Worm (Caenorhabditis elegans) whole organism, L1 larva: ENCODE measurements around the gene mca-3.

Experiments used
- C16A3.4 ChIP-seq: fragments of 150-350 bp; optimal IDR thresholded peaks from 2 replicates; lab custom pipeline; 2014; ENCODE audit warnings: missing biosample characterization, missing genetic modification characterization
- C34B4.2 ChIP-seq: sonication (generic microtip); optimal IDR thresholded peaks from 2 replicates; lab custom pipeline; 2017; ENCODE audit warnings: mild to moderate bottlenecking, missing genetic modification characterization, missing compliant biosample characterization
- F16B12.6 ChIP-seq: fragments of 150-350 bp; optimal IDR thresholded peaks from 2 replicates; lab custom pipeline; 2014; ENCODE audit warnings: missing biosample characterization, missing genetic modification characterization
- Y116A8C.19 ChIP-seq: sonication (generic microtip); optimal IDR thresholded peaks from 2 replicates; lab custom pipeline; 2016; ENCODE audit warnings: missing compliant biosample characterization, missing genetic modification characterization, borderline replicate concordance
- aha-1 ChIP-seq: fragments of 150-350 bp; optimal IDR thresholded peaks from 2 replicates; lab custom pipeline; 2014; ENCODE audit warnings: missing biosample characterization, missing genetic modification characterization
- alr-1 ChIP-seq: fragments of 200-800 bp; sonication (Bioruptor generic); optimal IDR thresholded peaks from 2 replicates; lab custom pipeline; 2018; ENCODE audit warnings: borderline replicate concordance, mild to moderate bottlenecking, missing genetic modification characterization, missing compliant biosample characterization
- aly-2 ChIP-seq: fragments of 150-350 bp; optimal IDR thresholded peaks from 2 replicates; lab custom pipeline; 2014; ENCODE audit warnings: missing biosample characterization, missing genetic modification characterization
- blmp-1 ChIP-seq: fragments of 150-350 bp; optimal IDR thresholded peaks from 2 replicates; lab custom pipeline; 2014; ENCODE audit warnings: missing biosample characterization, missing genetic modification characterization
- ceh-63 ChIP-seq: fragments of 200-800 bp; sonication (Bioruptor generic); optimal IDR thresholded peaks from 2 replicates; lab custom pipeline; 2018; ENCODE audit warnings: mild to moderate bottlenecking, missing genetic modification characterization, missing compliant biosample characterization
- ceh-8 ChIP-seq: fragments of 200-800 bp; sonication (Bioruptor generic); optimal IDR thresholded peaks from 2 replicates; lab custom pipeline; 2018; ENCODE audit warnings: mild to moderate bottlenecking, missing genetic modification characterization, moderate library complexity, missing compliant biosample characterization
- ceh-82 ChIP-seq, 3 experiments: fragments of 150-350 bp in 1 of 3; sonication (generic microtip) in 2 of 3; optimal IDR thresholded peaks; 2 replicates each; lab custom pipeline; 2014 to 2017; ENCODE audit warnings: missing biosample characterization in 3 of 3, missing genetic modification characterization in 3 of 3
- ceh-88 ChIP-seq: fragments of 200-800 bp; sonication (Bioruptor generic); IDR thresholded peaks from 2 replicates; pipeline ENCODE4 v1.3.6; 2022; ENCODE audit warnings: missing genetic modification characterization, missing compliant biosample characterization
- ceh-90 ChIP-seq: sonication (generic microtip); optimal IDR thresholded peaks from 2 replicates; lab custom pipeline; 2016; ENCODE audit warnings: missing genetic modification characterization, missing compliant biosample characterization
- efl-1 ChIP-seq, 4 experiments: fragments of 150-350 bp; optimal IDR thresholded peaks in 3 of 4; peaks in 1 of 4; 1 replicate in 1 of 4; 2 replicates in 3 of 4; lab custom pipeline; 2014; ENCODE audit warnings: missing biosample characterization in 2 of 4, missing genetic modification characterization in 2 of 4, missing genetic modification reagents in 2 of 4
- efl-3 ChIP-seq: fragments of 200-800 bp; sonication (Bioruptor generic); optimal IDR thresholded peaks from 2 replicates; lab custom pipeline; 2018; ENCODE audit warnings: mild to moderate bottlenecking, missing genetic modification characterization, missing compliant biosample characterization
- egl-13 ChIP-seq: sonication (generic microtip); optimal IDR thresholded peaks from 2 replicates; lab custom pipeline; 2016; ENCODE audit warnings: missing genotype, missing genetic modification reagents, missing genetic modification characterization, missing compliant biosample characterization
- egl-27 ChIP-seq, 2 experiments: fragments of 150-350 bp in 1 of 2; sonication (generic microtip); optimal IDR thresholded peaks; 3 replicates each; lab custom pipeline; 2017 to 2018; ENCODE audit warnings: missing biosample characterization in 2 of 2, missing genetic modification characterization in 2 of 2, missing genetic modification reagents in 2 of 2
- elt-2 ChIP-seq: sonication (generic microtip); optimal IDR thresholded peaks from 2 replicates; lab custom pipeline; 2016; ENCODE audit warnings: missing genetic modification characterization, mild to moderate bottlenecking, inconsistent platforms, missing compliant biosample characterization, missing genetic modification reagents
- ets-5 ChIP-seq: fragments of 200-800 bp; sonication (Bioruptor generic); IDR thresholded peaks from 2 replicates; pipeline ENCODE4 v1.3.6; 2022; ENCODE audit warnings: missing genetic modification characterization, missing compliant biosample characterization
- fkh-10 ChIP-seq: sonication (generic microtip); optimal IDR thresholded peaks from 2 replicates; lab custom pipeline; 2017; ENCODE audit warnings: missing biosample characterization, missing genetic modification reagents, missing genetic modification characterization
- fkh-4 ChIP-seq: sonication (generic microtip); optimal IDR thresholded peaks from 2 replicates; lab custom pipeline; 2016; ENCODE audit warnings: missing compliant biosample characterization, missing genetic modification characterization, borderline replicate concordance
- fkh-8 ChIP-seq: sonication (generic microtip); optimal IDR thresholded peaks from 2 replicates; lab custom pipeline; 2016; ENCODE audit warnings: mild to moderate bottlenecking, missing genetic modification characterization, missing compliant biosample characterization
- hlh-17 ChIP-seq: fragments of 200-800 bp; sonication (Bioruptor generic); optimal IDR thresholded peaks from 2 replicates; lab custom pipeline; 2018; ENCODE audit warnings: missing genetic modification characterization, mild to moderate bottlenecking, missing compliant biosample characterization, moderate library complexity, borderline replicate concordance
- hlh-4 ChIP-seq: sonication (generic microtip); optimal IDR thresholded peaks from 2 replicates; lab custom pipeline; 2016; ENCODE audit warnings: mild to moderate bottlenecking, missing genetic modification characterization, missing compliant biosample characterization
- isw-1 ChIP-seq: fragments of 200-800 bp; sonication (Bioruptor generic); IDR thresholded peaks from 2 replicates; pipeline ENCODE4 v1.3.6; 2022; ENCODE audit warnings: missing genetic modification characterization, missing compliant biosample characterization
- jun-1 ChIP-seq: fragments of 150-350 bp; optimal IDR thresholded peaks from 2 replicates; lab custom pipeline; 2014; ENCODE audit warnings: missing biosample characterization, missing genetic modification reagents, missing genetic modification characterization
- lin-14 ChIP-seq: fragments of 200-800 bp; sonication (Bioruptor generic); optimal IDR thresholded peaks from 2 replicates; lab custom pipeline; 2018; ENCODE audit warnings: mild to moderate bottlenecking, missing genetic modification characterization, moderate library complexity, missing compliant biosample characterization
- mab-9 ChIP-seq: fragments of 200-800 bp; sonication (Bioruptor generic); IDR thresholded peaks from 2 replicates; pipeline ENCODE4 v1.3.6; 2022; ENCODE audit warnings: missing genetic modification reagents, missing genetic modification characterization, missing compliant biosample characterization
- mef-2 ChIP-seq: fragments of 150-350 bp; optimal IDR thresholded peaks from 2 replicates; lab custom pipeline; 2014; ENCODE audit warnings: missing biosample characterization, missing genetic modification characterization
- mep-1 ChIP-seq: fragments of 150-350 bp; optimal IDR thresholded peaks from 2 replicates; lab custom pipeline; 2014; ENCODE audit warnings: missing biosample characterization, missing genetic modification characterization
- nhr-11 ChIP-seq: fragments of 150-350 bp; optimal IDR thresholded peaks from 2 replicates; lab custom pipeline; 2014; ENCODE audit warnings: missing biosample characterization, missing genetic modification characterization
- nhr-19 ChIP-seq: fragments of 200-800 bp; sonication (Bioruptor generic); conservative IDR thresholded peaks from 2 replicates; pipeline ENCODE4 v1.3.6; 2022; ENCODE audit warnings: missing genetic modification characterization, missing compliant biosample characterization
- nhr-20 ChIP-seq: sonication (generic microtip); optimal IDR thresholded peaks from 2 replicates; lab custom pipeline; 2016; ENCODE audit warnings: mild to moderate bottlenecking, missing genetic modification characterization, missing compliant biosample characterization
- nhr-237 ChIP-seq: fragments of 150-350 bp; optimal IDR thresholded peaks from 2 replicates; lab custom pipeline; 2014; ENCODE audit warnings: missing biosample characterization, missing genetic modification characterization
- nhr-28 ChIP-seq: fragments of 150-350 bp; optimal IDR thresholded peaks from 2 replicates; lab custom pipeline; 2014; ENCODE audit warnings: missing biosample characterization, missing genetic modification characterization
- nhr-76 ChIP-seq: sonication (generic microtip); optimal IDR thresholded peaks from 2 replicates; lab custom pipeline; 2017; ENCODE audit warnings: missing biosample characterization, missing genetic modification characterization
- nhr-77 ChIP-seq: fragments of 150-350 bp; optimal IDR thresholded peaks from 2 replicates; lab custom pipeline; 2014; ENCODE audit warnings: missing biosample characterization, missing genetic modification characterization
- nhr-85 ChIP-seq: sonication (generic microtip); peaks from one replicate; lab custom pipeline; 2016; ENCODE audit warnings: missing genetic modification characterization, inconsistent platforms, missing compliant biosample characterization
- pax-3 ChIP-seq: fragments of 200-800 bp; sonication (Bioruptor generic); optimal IDR thresholded peaks from 2 replicates; lab custom pipeline; 2018; ENCODE audit warnings: mild to moderate bottlenecking, missing genetic modification characterization, moderate library complexity, missing compliant biosample characterization
- snpc-4 ChIP-seq: fragments of 150-350 bp; optimal IDR thresholded peaks from 2 replicates; lab custom pipeline; 2014; ENCODE audit warnings: missing biosample characterization, missing genetic modification characterization
- snu-23 ChIP-seq: sonication (generic microtip); optimal IDR thresholded peaks from 2 replicates; lab custom pipeline; 2016; ENCODE audit warnings: missing genetic modification characterization, missing compliant biosample characterization
- sox-4 ChIP-seq: sonication (generic microtip); optimal IDR thresholded peaks from 2 replicates; lab custom pipeline; 2016; ENCODE audit warnings: missing genetic modification characterization, missing compliant biosample characterization
- sup-37 ChIP-seq: fragments of 200-800 bp; sonication (Bioruptor generic); optimal IDR thresholded peaks from 2 replicates; lab custom pipeline; 2018; ENCODE audit warnings: mild to moderate bottlenecking, missing genetic modification characterization, missing compliant biosample characterization
- tbx-2 ChIP-seq: sonication (generic microtip); optimal IDR thresholded peaks from 2 replicates; lab custom pipeline; 2016; ENCODE audit warnings: missing genetic modification characterization, missing compliant biosample characterization
- tlp-1 ChIP-seq: fragments of 150-350 bp; optimal IDR thresholded peaks from 2 replicates; lab custom pipeline; 2014; ENCODE audit warnings: missing biosample characterization, missing genetic modification characterization
- unc-130 ChIP-seq: fragments of 150-350 bp; optimal IDR thresholded peaks from 2 replicates; lab custom pipeline; 2017; ENCODE audit warnings: missing biosample characterization, missing genetic modification characterization, inconsistent platforms
- unc-62 ChIP-seq: fragments of 150-350 bp; optimal IDR thresholded peaks from 2 replicates; lab custom pipeline; 2014; ENCODE audit warnings: missing biosample characterization, missing genetic modification reagents, missing genetic modification characterization
- unc-86 ChIP-seq: sonication (generic microtip); optimal IDR thresholded peaks from 2 replicates; lab custom pipeline; 2016; ENCODE audit warnings: missing genetic modification characterization, missing compliant biosample characterization
- unc-98 ChIP-seq: fragments of 200-800 bp; sonication (Bioruptor generic); IDR thresholded peaks from 2 replicates; pipeline ENCODE4 v1.3.6; 2022; ENCODE audit warnings: missing genetic modification characterization, missing compliant biosample characterization
- xbp-1 ChIP-seq: sonication (generic microtip); optimal IDR thresholded peaks from 2 replicates; lab custom pipeline; 2016; ENCODE audit warnings: missing genetic modification characterization, missing compliant biosample characterization
- zag-1 ChIP-seq: fragments of 150-350 bp; optimal IDR thresholded peaks from 2 replicates; lab custom pipeline; 2014; ENCODE audit warnings: missing biosample characterization, missing genetic modification characterization
- ztf-11 ChIP-seq, 2 experiments: sonication (generic microtip); optimal IDR thresholded peaks; 2 replicates each; lab custom pipeline; 2016 to 2017; ENCODE audit warnings: missing genetic modification characterization in 2 of 2, missing biosample characterization in 1 of 2, missing compliant biosample characterization in 1 of 2
- ztf-4 ChIP-seq: fragments of 150-350 bp; optimal IDR thresholded peaks from 2 replicates; lab custom pipeline; 2014; ENCODE audit warnings: missing biosample characterization, missing genetic modification characterization

mca-3 gene

ce11 chrIV:3160785-3161184 lies 27.8 kb upstream of the mca-3 start:
- TF ChIP-seq blmp-1 (tag; lab: Kevin White, UChicago) (peak; percentile 82), fkh-8 (tag; lab: Kevin White, UChicago) (peak; percentile 88), hlh-17 (GFP tag; lab: Kevin White, UChicago) (no peak), nhr-11 (tag; lab: Kevin White, UChicago) (peak; percentile 76), unc-130 (tag; lab: Kevin White, UChicago) (peak; percentile 43), lin-14 (peak; percentile 98), nhr-77 (tag; lab: Kevin White, UChicago) (peak; percentile 81), mep-1 (peak; percentile 88), pax-3 (tag; lab: Kevin White, UChicago) (peak; percentile 62), snu-23 (peak; percentile 95), efl-3 (no peak), fkh-4 (tag; lab: Kevin White, UChicago) (no peak), fkh-10 (GFP tag; lab: Kevin White, UChicago) (peak; percentile 79), ceh-82 (tag; optimal IDR thresholded peaks at IDR 0.05; lab: Kevin White, UChicago) (peak; percentile 62 to 87 (median 80)), unc-98 (GFP tag; lab: Robert Waterston, UW) (no peak), alr-1 (no peak), unc-86 (tag; lab: Kevin White, UChicago) (peak; percentile 88), nhr-19 (GFP tag; lab: Robert Waterston, UW) (peak; percentile 88), aly-2 (peak; percentile 63), aha-1 (tag; lab: Kevin White, UChicago) (peak; percentile 10), tbx-2 (tag; lab: Kevin White, UChicago) (peak; percentile 92), mef-2 (tag; lab: Kevin White, UChicago) (peak; percentile 62), ceh-88 (peak; percentile 47; the same call in 1 of the 2 replicates), efl-1 (optimal IDR thresholded peaks at IDR 0.05; lab: Kevin White, UChicago) (peak; percentile 81 to 88), efl-1 (GFP tag; optimal IDR thresholded peaks at IDR 0.05 in 1 of 2; lab: Kevin White, UChicago) (peak; percentile 57 to 96), nhr-237 (tag; lab: Kevin White, UChicago) (peak; percentile 62), jun-1 (tag; lab: Kevin White, UChicago) (peak; percentile 67), nhr-85 (tag; lab: Kevin White, UChicago) (peak; percentile 96), zag-1 (tag; lab: Kevin White, UChicago) (peak; percentile 62), C16A3.4 (peak; percentile 66), egl-13 (peak; percentile 52), ceh-63 (GFP tag; lab: Kevin White, UChicago) (no peak), F16B12.6 (tag; lab: Kevin White, UChicago) (no peak), unc-62 (GFP tag; lab: Kevin White, UChicago) (no peak), mab-9 (GFP tag; lab: Robert Waterston, UW) (peak; percentile 42; the same call in 1 of the 2 replicates), C34B4.2 (no peak), ztf-11 (tag; optimal IDR thresholded peaks at IDR 0.05; lab: Kevin White, UChicago) (no peak), egl-27 (tag; optimal IDR thresholded peaks at IDR 0.05; lab: Kevin White, UChicago) (peak; percentile 84 to 87), tlp-1 (tag; lab: Kevin White, UChicago) (no peak), sup-37 (GFP tag; lab: Kevin White, UChicago) (no peak), hlh-4 (tag; lab: Kevin White, UChicago) (no peak), nhr-20 (tag; lab: Kevin White, UChicago) (peak; percentile 90), sox-4 (peak; percentile 20), ceh-90 (tag; lab: Kevin White, UChicago) (no peak), nhr-76 (no peak), ztf-4 (tag; lab: Kevin White, UChicago) (peak; percentile 89), ceh-8 (GFP tag; lab: Kevin White, UChicago) (peak; percentile 89), ets-5 (GFP tag; lab: Robert Waterston, UW) (no peak), snpc-4 (tag; lab: Kevin White, UChicago) (peak; percentile 65), nhr-28 (no peak), elt-2 (peak; percentile 76), xbp-1 (tag; lab: Kevin White, UChicago) (peak; percentile 80), isw-1 (GFP tag; lab: Robert Waterston, UW) (peak; percentile 74), Y116A8C.19 (tag; lab: Kevin White, UChicago) (no peak)
